Worm (Caenorhabditis elegans) whole organism, mixed stage, embryonic: Measurements from ENCODE around the gene C07A12.18.

Source experiments
- ces-1 ChIP-seq: fragments of 150-350 bp; optimal IDR thresholded peaks from 2 replicates; lab custom pipeline; 2014; ENCODE audit warnings: missing biosample characterization, missing genetic modification reagents, missing genetic modification characterization
- elt-3 ChIP-seq: fragments of 150-350 bp; optimal IDR thresholded peaks from 2 replicates; lab custom pipeline; 2014; ENCODE audit warnings: missing biosample characterization, missing genetic modification characterization
- hlh-1 ChIP-seq: fragments of 150-350 bp; optimal IDR thresholded peaks from 2 replicates; lab custom pipeline; 2014; ENCODE audit warnings: missing biosample characterization, missing genetic modification reagents, missing genetic modification characterization
- lin-13 ChIP-seq: fragments of 150-350 bp; optimal IDR thresholded peaks from 2 replicates; lab custom pipeline; 2014; ENCODE audit warnings: missing biosample characterization, missing genetic modification characterization
- mab-5 ChIP-seq: fragments of 150-350 bp; optimal IDR thresholded peaks from 2 replicates; lab custom pipeline; 2014; ENCODE audit warnings: missing biosample characterization, missing genetic modification characterization
- mep-1 ChIP-seq: fragments of 150-350 bp; optimal IDR thresholded peaks from 2 replicates; lab custom pipeline; 2017; ENCODE audit warnings: missing biosample characterization, missing genetic modification reagents, missing genetic modification characterization, inconsistent platforms
- nhr-12 ChIP-seq: fragments of 150-350 bp; optimal IDR thresholded peaks from 2 replicates; lab custom pipeline; 2014; ENCODE audit warnings: missing biosample characterization, missing genetic modification characterization
- nhr-2 ChIP-seq: fragments of 150-350 bp; optimal IDR thresholded peaks from 2 replicates; lab custom pipeline; 2014; ENCODE audit warnings: missing biosample characterization, missing genetic modification characterization
- snpc-4 ChIP-seq: fragments of 150-350 bp; optimal IDR thresholded peaks from 2 replicates; lab custom pipeline; 2014; ENCODE audit warnings: missing biosample characterization, missing genetic modification characterization
- unc-120 ChIP-seq: sonication (generic microtip); optimal IDR thresholded peaks from 2 replicates; lab custom pipeline; 2017; ENCODE audit warnings: missing genetic modification characterization, missing compliant biosample characterization; ENCODE audit not compliant: poor library complexity, severe bottlenecking
- unc-39 ChIP-seq: fragments of 150-350 bp; optimal IDR thresholded peaks from 2 replicates; lab custom pipeline; 2014; ENCODE audit warnings: missing biosample characterization, missing genetic modification characterization
- unc-62 ChIP-seq: fragments of 150-350 bp; optimal IDR thresholded peaks from 2 replicates; lab custom pipeline; 2014; ENCODE audit warnings: missing biosample characterization, missing genetic modification reagents, missing genetic modification characterization
- zip-8 ChIP-seq: fragments of 150-350 bp; optimal IDR thresholded peaks from 2 replicates; lab custom pipeline; 2014; ENCODE audit warnings: missing biosample characterization, missing genetic modification characterization
- ztf-11 ChIP-seq: fragments of 150-350 bp; optimal IDR thresholded peaks from 2 replicates; lab custom pipeline; 2014; ENCODE audit warnings: missing biosample characterization, missing genetic modification characterization

DNA sequence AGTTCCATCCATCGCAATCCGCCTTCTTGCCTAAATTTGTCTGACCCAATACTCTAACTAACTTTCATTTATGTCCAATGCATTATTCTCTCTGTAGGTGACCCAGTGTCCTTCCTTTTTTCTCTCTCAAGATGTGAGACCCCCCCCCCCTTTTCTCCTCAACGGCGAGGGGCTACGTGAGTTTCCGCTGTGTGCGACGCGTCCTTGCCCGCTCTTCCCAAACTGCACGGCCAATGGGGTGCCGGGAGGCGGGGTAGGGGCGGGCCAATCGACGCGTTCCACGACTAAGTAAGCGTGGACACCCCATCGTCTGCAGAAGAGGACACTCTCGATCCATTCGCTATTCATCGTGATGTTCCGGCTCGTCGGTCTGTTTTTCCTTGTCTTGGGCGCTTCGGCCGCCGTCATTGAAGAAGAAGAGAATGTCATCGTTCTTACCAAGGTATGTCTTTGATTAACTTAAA lies 25.8 kb downstream of the C07A12.18 start, which contains the start of gene pdi-2:
- no peak for TF ChIP-seq unc-39
- TF ChIP-seq hlh-1 (tag; lab: Kevin White, UChicago) = no peak
- no peak for TF ChIP-seq mab-5 (tag; lab: Kevin White, UChicago)
- TF ChIP-seq nhr-12 = no peak
- TF ChIP-seq unc-62 = peak; percentile 0
- TF ChIP-seq nhr-2 (tag; lab: Kevin White, UChicago) = peak; percentile 41
- TF ChIP-seq unc-120 (tag; lab: Kevin White, UChicago) = peak; percentile 63
- peak; percentile 74 for TF ChIP-seq ces-1 (GFP tag; lab: Kevin White, UChicago)
- peak; percentile 14 for TF ChIP-seq lin-13 (tag; lab: Kevin White, UChicago)
- TF ChIP-seq zip-8 (tag; lab: Kevin White, UChicago) = no peak
- no peak for TF ChIP-seq elt-3
- TF ChIP-seq mep-1 = peak; percentile 54
- no peak for TF ChIP-seq snpc-4 (tag; lab: Kevin White, UChicago)
- TF ChIP-seq ztf-11 (tag; lab: Kevin White, UChicago) = no peak
